Comparison of ENCODE assay signal across 6 fruit fly cellular contexts in genomic region chr3R:8119457-8120337, dm6.
TF ChIP-seq lines count a peak whose summit lies in the region.

No protein-coding gene starts in this region.

- peak; percentile 7 for TF ChIP-seq CTCF in whole organism, embryonic (GFP tag; optimal IDR thresholded peaks at IDR 0.05; lab: Kevin White, UChicago)

TF ChIP-seq in whole organism, 6 proteins besides CTCF, POLR2A, EP300 and RAD21:
- TF ChIP-seq EcR (GFP tag; optimal IDR thresholded peaks at IDR 0.05; lab: Kevin White, UChicago) (no peak), Dll (optimal IDR thresholded peaks at IDR 0.05; lab: Kevin White, UChicago) (peak; percentile 80)

TF ChIP-seq in whole organism, adult, 20 proteins besides CTCF, POLR2A, EP300 and RAD21:
- peak; percentile 18 for TF ChIP-seq CG7045 (GFP tag; optimal IDR thresholded peaks at IDR 0.05; lab: Kevin White, UChicago)
- TF ChIP-seq CG1620 (GFP tag; optimal IDR thresholded peaks at IDR 0.05; lab: Kevin White, UChicago): peak; percentile 45
- TF ChIP-seq bab1 (GFP tag; optimal IDR thresholded peaks at IDR 0.05; lab: Kevin White, UChicago): peak; percentile 30
- no peak for TF ChIP-seq cnc (optimal IDR thresholded peaks at IDR 0.05; lab: Kevin White, UChicago)
- TF ChIP-seq pad (GFP tag; optimal IDR thresholded peaks at IDR 0.05; lab: Kevin White, UChicago): peak; percentile 51
- TF ChIP-seq CG12768 (GFP tag; optimal IDR thresholded peaks at IDR 0.05; lab: Kevin White, UChicago): peak; percentile 2
- no peak for TF ChIP-seq Clk (GFP tag; optimal IDR thresholded peaks at IDR 0.05; lab: Kevin White, UChicago)
- TF ChIP-seq cic (GFP tag; optimal IDR thresholded peaks at IDR 0.05; lab: Kevin White, UChicago): peak; percentile 68
- TF ChIP-seq CG14711 (tag; optimal IDR thresholded peaks at IDR 0.05; lab: Kevin White, UChicago): peak; percentile 80
- peak; percentile 91 for TF ChIP-seq CG7101 (tag; optimal IDR thresholded peaks at IDR 0.05; lab: Kevin White, UChicago)
- TF ChIP-seq Hr96 (GFP tag; optimal IDR thresholded peaks at IDR 0.05; lab: Kevin White, UChicago): peak; percentile 27
- TF ChIP-seq Mnt (GFP tag; optimal IDR thresholded peaks at IDR 0.05; lab: Kevin White, UChicago): peak; percentile 23
- TF ChIP-seq kay (GFP tag; lab: Kevin White, UChicago; ENCODE audit: borderline replicate concordance): peak; percentile 100
- peak; percentile 44 for TF ChIP-seq CG11617 (GFP tag; optimal IDR thresholded peaks at IDR 0.05; lab: Kevin White, UChicago)
- TF ChIP-seq tj (GFP tag; optimal IDR thresholded peaks at IDR 0.05; lab: Kevin White, UChicago): peak; percentile 36
- peak; percentile 85 for TF ChIP-seq CG33017 (tag; optimal IDR thresholded peaks at IDR 0.05; lab: Kevin White, UChicago)
- no peak for TF ChIP-seq ovo (GFP tag; optimal IDR thresholded peaks at IDR 0.05; lab: Kevin White, UChicago)
- no peak for TF ChIP-seq CG5204 (GFP tag; optimal IDR thresholded peaks at IDR 0.05; lab: Kevin White, UChicago)

TF ChIP-seq in whole organism, embryonic, 481 proteins besides CTCF, POLR2A, EP300 and RAD21 (continues in another document):
- no peak for TF ChIP-seq CG9797 (GFP tag; optimal IDR thresholded peaks at IDR 0.05; lab: Kevin White, UChicago)
- no peak for TF ChIP-seq ro (GFP tag; IDR thresholded peaks at IDR 0.05; lab: Robert Waterston, UW)
- no peak for TF ChIP-seq Dp (GFP tag; optimal IDR thresholded peaks at IDR 0.05; lab: Kevin White, UChicago)
- peak; percentile 53 for TF ChIP-seq gsb-n (tag; optimal IDR thresholded peaks at IDR 0.05; lab: Kevin White, UChicago)
- TF ChIP-seq CG3995 (GFP tag; optimal IDR thresholded peaks at IDR 0.05; lab: Kevin White, UChicago): no peak
- TF ChIP-seq pum (GFP tag; optimal IDR thresholded peaks at IDR 0.05; lab: Kevin White, UChicago): no peak
- TF ChIP-seq B-H2 (GFP tag; optimal IDR thresholded peaks at IDR 0.05; lab: Kevin White, UChicago): peak; percentile 32
- TF ChIP-seq ham (GFP tag; IDR thresholded peaks at IDR 0.05; lab: Robert Waterston, UW): no peak
- TF ChIP-seq CG17612 (GFP tag; IDR thresholded peaks at IDR 0.05; lab: Robert Waterston, UW): peak; percentile 58; the same call in 1 of the 2 replicates
- TF ChIP-seq CG1233 (GFP tag; optimal IDR thresholded peaks at IDR 0.05; lab: Kevin White, UChicago): peak; percentile 59
- peak; percentile 22 for TF ChIP-seq Max (GFP tag; optimal IDR thresholded peaks at IDR 0.05; lab: Kevin White, UChicago)
- TF ChIP-seq pho (GFP tag; optimal IDR thresholded peaks at IDR 0.05; lab: Kevin White, UChicago): no peak
- TF ChIP-seq oc (tag; optimal IDR thresholded peaks at IDR 0.05; lab: Kevin White, UChicago): peak; percentile 2
- TF ChIP-seq CG10654 (GFP tag; optimal IDR thresholded peaks at IDR 0.05; lab: Kevin White, UChicago): peak; percentile 9
- no peak for TF ChIP-seq CG8089 (GFP tag; optimal IDR thresholded peaks at IDR 0.05; lab: Kevin White, UChicago)
- peak in 1 of 2 experiments; percentile 24 for TF ChIP-seq insv (GFP tag; optimal IDR thresholded peaks at IDR 0.05; lab: Kevin White, UChicago)
- TF ChIP-seq CG6272 (GFP tag; IDR thresholded peaks at IDR 0.05; lab: Robert Waterston, UW): peak; percentile 57
- no peak for TF ChIP-seq cad (GFP tag; optimal IDR thresholded peaks at IDR 0.05; lab: Kevin White, UChicago)
- TF ChIP-seq fd64A (GFP tag; optimal IDR thresholded peaks at IDR 0.05; lab: Kevin White, UChicago): no peak

TF ChIP-seq in whole organism, prepupa, 60 proteins besides CTCF, POLR2A, EP300 and RAD21 (continues in another document):
- TF ChIP-seq Eip75B (GFP tag; optimal IDR thresholded peaks at IDR 0.05; lab: Kevin White, UChicago): peak; percentile 75
- peak; percentile 73 for TF ChIP-seq CG10631 (GFP tag; optimal IDR thresholded peaks at IDR 0.05; lab: Kevin White, UChicago)
- TF ChIP-seq Ets21C (GFP tag; optimal IDR thresholded peaks at IDR 0.05; lab: Kevin White, UChicago): peak; percentile 34
- peak; percentile 71 for TF ChIP-seq CG15336 (GFP tag; IDR thresholded peaks at IDR 0.05; lab: Robert Waterston, UW)
- TF ChIP-seq CG4318 (GFP tag; optimal IDR thresholded peaks at IDR 0.05; lab: Kevin White, UChicago): peak; percentile 78
- no peak for TF ChIP-seq fd59A (GFP tag; optimal IDR thresholded peaks at IDR 0.05; lab: Kevin White, UChicago)
- TF ChIP-seq Lpt (GFP tag; optimal IDR thresholded peaks at IDR 0.05; lab: Kevin White, UChicago): no peak
- TF ChIP-seq net (GFP tag; optimal IDR thresholded peaks at IDR 0.05; lab: Kevin White, UChicago): peak; percentile 60
- no peak for TF ChIP-seq Gug (GFP tag; IDR thresholded peaks at IDR 0.05; lab: Robert Waterston, UW)
- TF ChIP-seq CG6276 (GFP tag; optimal IDR thresholded peaks at IDR 0.05; lab: Kevin White, UChicago): peak; percentile 72
- peak; percentile 60 for TF ChIP-seq CG7368 (GFP tag; optimal IDR thresholded peaks at IDR 0.05; lab: Kevin White, UChicago)
- peak; percentile 67 for TF ChIP-seq Blimp-1 (GFP tag; optimal IDR thresholded peaks at IDR 0.05; lab: Kevin White, UChicago)
- peak; percentile 62 for TF ChIP-seq CG3032 (tag; optimal IDR thresholded peaks at IDR 0.05; lab: Kevin White, UChicago)
- TF ChIP-seq Eip93F (GFP tag; optimal IDR thresholded peaks at IDR 0.05; lab: Kevin White, UChicago): peak; percentile 86
- peak; percentile 14 to 28 for TF ChIP-seq salr (GFP tag; optimal IDR thresholded peaks at IDR 0.05; lab: Kevin White, UChicago)
- peak; percentile 81 for TF ChIP-seq CG8632 (GFP tag; optimal IDR thresholded peaks at IDR 0.05; lab: Kevin White, UChicago)
- peak; percentile 59 for TF ChIP-seq CG10669 (GFP tag; optimal IDR thresholded peaks at IDR 0.05; lab: Kevin White, UChicago)
- TF ChIP-seq dsx (GFP tag; optimal IDR thresholded peaks at IDR 0.05; lab: Kevin White, UChicago; ENCODE audit: poor library complexity, severe bottlenecking): peak; percentile 60

TF ChIP-seq in whole organism, pupa, 21 proteins besides CTCF, POLR2A, EP300 and RAD21 (continues in another document):
- TF ChIP-seq Snoo (tag; optimal IDR thresholded peaks at IDR 0.05; lab: Kevin White, UChicago) (peak; percentile 77), CG10348 (GFP tag; IDR thresholded peaks at IDR 0.05; lab: Robert Waterston, UW) (no peak), fd96Ca (GFP tag; IDR thresholded peaks at IDR 0.05; lab: Robert Waterston, UW) (peak; percentile 33; the same call in 2 of the 3 replicates), CG8301 (tag; optimal IDR thresholded peaks at IDR 0.05; lab: Kevin White, UChicago) (peak; percentile 77), Ets98B (GFP tag; IDR thresholded peaks at IDR 0.05; lab: Robert Waterston, UW) (peak; percentile 61), CG12605 (GFP tag; IDR thresholded peaks at IDR 0.05; lab: Robert Waterston, UW) (no peak), CG32121 (GFP tag; IDR thresholded peaks at IDR 0.05; lab: Robert Waterston, UW) (peak; percentile 42), CG15710 (tag; optimal IDR thresholded peaks at IDR 0.05; lab: Kevin White, UChicago) (peak; percentile 64), CG17806 (tag; optimal IDR thresholded peaks at IDR 0.05; lab: Kevin White, UChicago) (peak; percentile 57), CG34367 (tag; optimal IDR thresholded peaks at IDR 0.05; lab: Kevin White, UChicago) (peak; percentile 8), CG9948 (tag; optimal IDR thresholded peaks at IDR 0.05; lab: Kevin White, UChicago) (peak; percentile 59), CG14655 (GFP tag; optimal IDR thresholded peaks at IDR 0.05; lab: Kevin White, UChicago) (peak; percentile 78), gl (tag; optimal IDR thresholded peaks at IDR 0.05; lab: Kevin White, UChicago) (no peak), rn (GFP tag; IDR thresholded peaks at IDR 0.05; lab: Robert Waterston, UW) (no peak), EcR (GFP tag; optimal IDR thresholded peaks at IDR 0.05; lab: Kevin White, UChicago) (peak; percentile 75), D1 (tag; optimal IDR thresholded peaks at IDR 0.05; lab: Kevin White, UChicago) (peak; percentile 52), Pif1B (GFP tag; optimal IDR thresholded peaks at IDR 0.05; lab: Kevin White, UChicago) (peak; percentile 69), Pif1A (GFP tag; optimal IDR thresholded peaks at IDR 0.05; lab: Kevin White, UChicago) (peak; percentile 75), CG8159 (tag; optimal IDR thresholded peaks at IDR 0.05; lab: Kevin White, UChicago) (peak; percentile 71), CG4496 (GFP tag; IDR thresholded peaks at IDR 0.05; lab: Robert Waterston, UW) (0 out of 3 replicates have a peak, but pooled peaks have one; percentile 23)

TF ChIP-seq in whole organism, wandering third instar larva, 38 proteins besides CTCF, POLR2A, EP300 and RAD21 (continues in another document):
- TF ChIP-seq ey (GFP tag; optimal IDR thresholded peaks at IDR 0.05; lab: Kevin White, UChicago) (peak; percentile 48), Hr83 (GFP tag; optimal IDR thresholded peaks at IDR 0.05; lab: Kevin White, UChicago; ENCODE audit: poor library complexity, severe bottlenecking) (peak; percentile 77), Hnf4 (GFP tag; optimal IDR thresholded peaks at IDR 0.05; lab: Kevin White, UChicago) (peak; percentile 62), Jra (GFP tag; optimal IDR thresholded peaks at IDR 0.05; lab: Kevin White, UChicago) (peak; percentile 95), CrebA (GFP tag; optimal IDR thresholded peaks at IDR 0.05; lab: Kevin White, UChicago; ENCODE audit: borderline replicate concordance) (no peak), Vsx2 (GFP tag; optimal IDR thresholded peaks at IDR 0.05; lab: Kevin White, UChicago; ENCODE audit: partially characterized antibody) (no peak), brk (GFP tag; optimal IDR thresholded peaks at IDR 0.05; lab: Kevin White, UChicago) (peak; percentile 77), dsf (GFP tag; optimal IDR thresholded peaks at IDR 0.05; lab: Kevin White, UChicago; ENCODE audit: borderline replicate concordance) (peak; percentile 44), jim (GFP tag; optimal IDR thresholded peaks at IDR 0.05; lab: Kevin White, UChicago) (no peak), Dfd (GFP tag; optimal IDR thresholded peaks at IDR 0.05; lab: Kevin White, UChicago) (no peak), foxo (GFP tag; optimal IDR thresholded peaks at IDR 0.05; lab: Kevin White, UChicago) (peak in 1 of 2 experiments; percentile 88), rgr (GFP tag; optimal IDR thresholded peaks at IDR 0.05; lab: Kevin White, UChicago) (peak; percentile 81), psq (GFP tag; optimal IDR thresholded peaks at IDR 0.05; lab: Kevin White, UChicago) (peak; percentile 95), pan (optimal IDR thresholded peaks at IDR 0.05; lab: Kevin White, UChicago) (no peak), dmrt93B (GFP tag; optimal IDR thresholded peaks at IDR 0.05; lab: Kevin White, UChicago) (peak; percentile 74), CG32264 (GFP tag; optimal IDR thresholded peaks at IDR 0.05; lab: Kevin White, UChicago) (peak; percentile 36), GATAd (GFP tag; optimal IDR thresholded peaks at IDR 0.05; lab: Kevin White, UChicago) (no peak), HLH106 (tag; optimal IDR thresholded peaks at IDR 0.05; lab: Kevin White, UChicago) (peak; percentile 95), Dif (GFP tag; optimal IDR thresholded peaks at IDR 0.05; lab: Kevin White, UChicago; ENCODE audit: partially characterized antibody) (peak; percentile 85), h (GFP tag; optimal IDR thresholded peaks at IDR 0.05; lab: Kevin White, UChicago) (peak; percentile 66), fru (GFP tag; optimal IDR thresholded peaks at IDR 0.05; lab: Kevin White, UChicago) (peak; percentile 87), br (GFP tag; optimal IDR thresholded peaks at IDR 0.05; lab: Kevin White, UChicago) (peak; percentile 61)
